Worm (Caenorhabditis elegans) whole organism, L2 larva: ENCODE measurements around the gene nex-1.

Source experiments
- ama-1 ChIP-seq: fragments of 150-350 bp; optimal IDR thresholded peaks from 2 replicates; lab custom pipeline; 2018; ENCODE audit warnings: inconsistent platforms
- egl-27 ChIP-seq: sonication (generic microtip); optimal IDR thresholded peaks from 3 replicates; lab custom pipeline; 2017; ENCODE audit warnings: missing biosample characterization, missing genetic modification reagents, missing genetic modification characterization
- fos-1 ChIP-seq: fragments of 150-350 bp; optimal IDR thresholded peaks from 2 replicates; lab custom pipeline; 2014; ENCODE audit warnings: missing biosample characterization, missing genetic modification characterization
- gmeb-1 ChIP-seq: fragments of 150-350 bp; optimal IDR thresholded peaks from 2 replicates; lab custom pipeline; 2014; ENCODE audit warnings: missing biosample characterization, missing genetic modification characterization
- nhr-77 ChIP-seq: fragments of 150-350 bp; optimal IDR thresholded peaks from 2 replicates; lab custom pipeline; 2014; ENCODE audit warnings: missing biosample characterization, missing genetic modification characterization
- unc-39 ChIP-seq: fragments of 150-350 bp; optimal IDR thresholded peaks from 2 replicates; lab custom pipeline; 2014; ENCODE audit warnings: missing biosample characterization, missing genetic modification characterization

DNA sequence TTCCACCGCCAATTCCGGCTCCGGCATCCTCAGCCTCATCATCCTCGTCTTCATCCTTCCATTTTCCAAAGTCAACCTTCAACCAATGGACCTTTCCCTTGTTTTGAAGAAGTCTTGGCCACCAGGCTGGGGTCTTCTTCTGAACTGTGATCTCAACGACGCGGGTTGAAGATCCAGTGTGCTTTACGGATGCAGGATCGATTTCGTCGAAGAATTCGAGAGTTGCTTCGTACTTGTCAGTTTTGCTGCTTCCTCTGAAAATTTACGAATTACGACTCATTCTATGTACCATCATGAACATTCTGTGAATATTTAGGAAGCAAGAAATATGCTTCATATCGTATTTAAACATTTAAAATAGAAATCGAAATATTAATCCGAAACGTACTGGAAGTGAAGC is 48.8 kb downstream of the nex-1 start:
- TF ChIP-seq egl-27 (no peak), nhr-77 (tag; lab: Kevin White, UChicago) (no peak), fos-1 (tag; lab: Kevin White, UChicago) (no peak), ama-1 (lab: Kevin White, UChicago) (peak; percentile 15), unc-39 (tag; lab: Kevin White, UChicago) (no peak), gmeb-1 (tag; lab: Kevin White, UChicago) (no peak)
